Worm (Caenorhabditis elegans) whole organism, L4/young adult: ENCODE data around the gene C12D5.10.

Source experiments
- W03F9.2 ChIP-seq: fragments of 150-350 bp; optimal IDR thresholded peaks from 2 replicates; lab custom pipeline; 2014; ENCODE audit warnings: missing biosample characterization, missing genetic modification characterization
- dao-5 ChIP-seq: sonication (generic microtip); optimal IDR thresholded peaks from 2 replicates; lab custom pipeline; 2016; ENCODE audit warnings: missing genotype, missing genetic modification characterization, moderate library complexity, missing compliant biosample characterization
- him-1 ChIP-seq: sonication (generic microtip); optimal IDR thresholded peaks from 2 replicates; lab custom pipeline; 2016; ENCODE audit warnings: missing genotype, missing genetic modification reagents, missing genetic modification characterization, missing compliant biosample characterization

- TF ChIP-seq dao-5 (no peak), him-1 (tag; lab: Kevin White, UChicago) (no peak), W03F9.2 (tag; lab: Kevin White, UChicago) (no peak)
Measured at ce11 chrV:7643416-7643815, 49.9 kb downstream of the C12D5.10 start, which contains the start of gene F07C4.11.
